Worm (Caenorhabditis elegans) whole organism, early embryonic: Measurements from ENCODE around the gene folt-2.
A peak's percentile ranks its signal among the peaks of the same experiment; 100 is the strongest.

Experiments used
- B0310.2 ChIP-seq: sonication (generic microtip); optimal IDR thresholded peaks from 2 replicates; lab custom pipeline; 2016; ENCODE audit warnings: mild to moderate bottlenecking, missing genetic modification characterization, missing compliant biosample characterization
- F13C5.2 ChIP-seq: sonication (generic microtip); optimal IDR thresholded peaks from 2 replicates; lab custom pipeline; 2017; ENCODE audit warnings: mild to moderate bottlenecking, missing genetic modification characterization, inconsistent platforms, missing compliant biosample characterization
- aly-1 ChIP-seq: sonication (generic microtip); optimal IDR thresholded peaks from 2 replicates; lab custom pipeline; 2016; ENCODE audit warnings: missing genetic modification characterization, missing compliant biosample characterization
- ama-1 ChIP-seq: fragments of 150-350 bp; optimal IDR thresholded peaks from 2 replicates; lab custom pipeline; 2014
- ceh-13 ChIP-seq: fragments of 200-800 bp; sonication (Bioruptor generic); optimal IDR thresholded peaks from 2 replicates; lab custom pipeline; 2018; ENCODE audit warnings: mild to moderate bottlenecking, missing genetic modification characterization, missing compliant biosample characterization
- ceh-36 ChIP-seq: sonication (generic microtip); optimal IDR thresholded peaks from 2 replicates; lab custom pipeline; 2016; ENCODE audit warnings: missing genetic modification characterization, inconsistent platforms, missing compliant biosample characterization
- ets-7 ChIP-seq: sonication (generic microtip); optimal IDR thresholded peaks from 2 replicates; lab custom pipeline; 2016; ENCODE audit warnings: missing genotype, missing genetic modification characterization, missing compliant biosample characterization
- flt-1 ChIP-seq: fragments of 200-800 bp; sonication (Bioruptor generic); IDR thresholded peaks from 2 replicates; pipeline ENCODE4 v1.3.6; 2022; ENCODE audit warnings: missing genetic modification characterization, missing compliant biosample characterization
- hmbx-1 ChIP-seq: sonication (generic microtip); optimal IDR thresholded peaks from 2 replicates; lab custom pipeline; 2016; ENCODE audit warnings: mild to moderate bottlenecking, missing genetic modification characterization, missing compliant biosample characterization
- hmg-4 ChIP-seq: fragments of 200-800 bp; sonication (Bioruptor generic); optimal IDR thresholded peaks from 2 replicates; lab custom pipeline; 2018; ENCODE audit warnings: mild to moderate bottlenecking, missing genetic modification characterization, missing compliant biosample characterization
- hnd-1 ChIP-seq: sonication (generic microtip); optimal IDR thresholded peaks from 2 replicates; lab custom pipeline; 2016; ENCODE audit warnings: missing genetic modification characterization, missing compliant biosample characterization
- pes-1 ChIP-seq: fragments of 200-800 bp; sonication (Bioruptor generic); IDR thresholded peaks from 2 replicates; pipeline ENCODE4 v1.3.6; 2022; ENCODE audit warnings: missing genetic modification reagents, missing genetic modification characterization, missing compliant biosample characterization
- scrt-1 ChIP-seq: fragments of 200-800 bp; sonication (Bioruptor generic); IDR thresholded peaks from 2 replicates; pipeline ENCODE4 v1.3.6; 2022; ENCODE audit warnings: missing genetic modification characterization, missing compliant biosample characterization
- sea-1 ChIP-seq: fragments of 200-800 bp; sonication (Bioruptor generic); conservative IDR thresholded peaks from 2 replicates; pipeline ENCODE4 v1.3.6; 2022; ENCODE audit warnings: missing genetic modification characterization, missing compliant biosample characterization
- tbx-11 ChIP-seq: fragments of 200-800 bp; sonication (Bioruptor generic); IDR thresholded peaks from 2 replicates; pipeline ENCODE4 v1.3.6; 2022; ENCODE audit warnings: missing genetic modification characterization, missing compliant biosample characterization
- tbx-37 ChIP-seq: fragments of 200-800 bp; sonication (Bioruptor generic); conservative IDR thresholded peaks from 2 replicates; pipeline ENCODE4 v1.3.6; 2022; ENCODE audit warnings: missing genetic modification reagents, missing genetic modification characterization, missing compliant biosample characterization
- tra-4 ChIP-seq: sonication (generic microtip); optimal IDR thresholded peaks from 2 replicates; lab custom pipeline; 2017; ENCODE audit warnings: missing genetic modification characterization, missing compliant biosample characterization

The folt-2 gene

DNA sequence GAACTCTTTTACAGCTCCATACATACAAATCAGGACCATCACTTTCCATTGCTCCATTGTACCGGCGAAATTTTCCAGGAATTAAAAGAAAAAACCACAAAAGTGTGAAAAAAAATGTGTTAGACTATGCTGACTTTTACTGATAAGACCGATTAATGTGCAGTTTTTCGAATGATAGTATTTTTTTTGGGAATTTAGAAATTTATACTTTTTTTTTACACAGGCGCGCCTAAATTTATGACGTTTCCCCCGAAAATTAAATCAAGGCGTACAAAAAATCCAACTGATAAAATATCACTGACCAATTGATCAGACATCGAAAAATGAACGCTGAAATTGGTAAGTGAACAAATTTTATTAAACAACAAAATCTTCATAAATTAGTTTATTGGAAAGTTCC is at the start of gene folt-2:
Gene folt-2, minus strand, starts transcription at position 179 of the 400 bp plus-strand sequence.
- TF ChIP-seq F13C5.2 (tag; lab: Kevin White, UChicago) (no peak), ceh-13 (GFP tag; lab: Kevin White, UChicago) (no peak), sea-1 (GFP tag; lab: Robert Waterston, UW) (no peak), tbx-11 (GFP tag; lab: Robert Waterston, UW) (0 out of 2 replicates have a peak, but pooled peaks have one; percentile 16)

DNA sequence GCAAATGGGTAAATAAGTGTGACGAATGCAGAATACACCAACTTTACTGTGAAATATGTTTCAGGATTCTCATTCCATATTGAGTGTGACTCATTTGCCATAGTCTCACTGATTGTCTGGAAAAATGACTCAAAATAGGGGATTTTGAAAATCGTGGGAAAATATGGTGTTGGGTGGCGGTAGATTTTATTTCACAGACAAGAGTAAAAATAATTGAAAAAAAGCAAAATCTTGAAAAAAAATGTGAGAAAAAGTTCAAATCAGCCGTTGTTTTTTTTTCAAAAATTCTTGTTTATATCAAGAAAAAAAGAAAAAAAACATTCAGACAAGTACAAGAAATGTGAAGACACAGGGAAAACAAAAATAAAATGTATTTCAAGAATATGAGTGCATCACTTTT is 47.2 kb upstream of the folt-2 start, which contains the start of gene srh-38:
Gene srh-38, minus strand, starts transcription at position 101 of the 400 bp plus-strand sequence.
- TF ChIP-seq ceh-36 (tag; lab: Kevin White, UChicago), result no peak

DNA sequence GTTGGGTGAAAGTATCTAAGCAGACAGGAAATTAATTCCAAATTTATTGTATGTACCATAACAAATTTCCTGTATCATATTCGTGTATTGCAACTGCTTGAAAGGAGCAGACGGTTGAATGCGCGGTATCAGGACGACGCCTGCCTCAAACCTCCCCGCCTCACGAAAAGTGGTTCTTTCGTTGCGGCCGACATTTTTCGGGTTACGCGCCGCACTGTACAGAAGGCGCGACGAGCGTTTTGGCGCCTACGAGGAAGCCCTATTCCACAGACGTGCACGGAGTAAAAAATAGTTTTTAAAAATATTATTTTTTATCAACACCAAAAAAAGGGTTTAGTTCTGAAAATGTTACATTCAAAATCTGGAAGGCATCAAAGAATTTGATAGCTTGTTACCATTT is 44.7 kb upstream of the folt-2 start:
- no peak for TF ChIP-seq ceh-36 (tag; lab: Kevin White, UChicago)
- no peak for TF ChIP-seq hnd-1 (tag; lab: Kevin White, UChicago)
- TF ChIP-seq ama-1 (lab: Kevin White, UChicago), result no peak
- TF ChIP-seq flt-1 (GFP tag; lab: Robert Waterston, UW), result no peak
- TF ChIP-seq hmbx-1 (tag; lab: Kevin White, UChicago), result no peak
- no peak for TF ChIP-seq tra-4 (tag; lab: Kevin White, UChicago)

DNA sequence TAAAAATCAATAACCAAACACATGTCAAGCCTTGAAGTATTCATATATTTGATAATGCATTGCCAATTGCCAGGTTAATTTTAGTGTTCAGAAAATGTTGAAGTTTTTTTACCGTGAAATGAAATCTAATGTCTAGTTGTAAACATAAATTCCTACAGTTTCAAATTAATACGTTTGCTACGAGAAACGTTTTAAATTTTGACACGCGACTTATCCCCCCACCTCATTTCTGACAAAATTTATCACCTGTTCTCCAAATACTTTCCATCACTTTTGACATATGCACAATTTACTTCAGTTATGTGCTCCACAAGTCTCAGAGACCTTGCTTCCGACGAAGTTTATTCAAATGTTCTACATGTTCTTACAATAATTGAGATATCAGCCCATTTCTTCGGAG is 38.5 kb upstream of the folt-2 start, which contains the start of gene srh-146:
Gene srh-146, plus strand, starts transcription at position 301 of the 400 bp plus-strand sequence.
- TF ChIP-seq tra-4 (tag; lab: Kevin White, UChicago) (no peak), hmg-4 (no peak)

DNA sequence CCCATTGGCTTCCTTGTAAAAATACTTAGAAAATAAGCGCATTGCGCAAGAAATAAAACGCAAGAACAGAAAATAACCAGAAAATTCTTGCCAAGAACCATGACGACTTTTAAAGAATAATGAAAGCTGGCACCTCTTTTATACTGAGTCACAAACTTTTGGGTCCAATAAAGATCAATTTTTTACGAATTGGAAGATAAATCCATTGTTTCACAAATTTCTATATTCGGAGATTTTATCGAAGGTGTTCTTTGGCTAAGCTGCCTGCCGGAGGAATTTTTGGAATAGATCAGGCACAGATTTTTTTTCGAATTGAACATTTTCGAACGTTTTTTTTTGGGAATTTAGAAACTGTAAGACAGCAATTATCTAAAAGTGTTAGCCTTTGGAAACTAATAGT is 37.5 kb upstream of the folt-2 start, which contains the start of gene C31B8.9:
Gene C31B8.9, minus strand, starts transcription at position 101 of the 400 bp plus-strand sequence.
- no peak for TF ChIP-seq hmg-4
- no peak for TF ChIP-seq hmbx-1 (tag; lab: Kevin White, UChicago)
- TF ChIP-seq scrt-1 (GFP tag; lab: Robert Waterston, UW), result no peak
- TF ChIP-seq tbx-11 (GFP tag; lab: Robert Waterston, UW), result no peak
- TF ChIP-seq hnd-1 (tag; lab: Kevin White, UChicago), result no peak
- no peak for TF ChIP-seq ceh-13 (GFP tag; lab: Kevin White, UChicago)
- no peak for TF ChIP-seq tra-4 (tag; lab: Kevin White, UChicago)
- TF ChIP-seq pes-1 (GFP tag; lab: Robert Waterston, UW), result no peak

DNA sequence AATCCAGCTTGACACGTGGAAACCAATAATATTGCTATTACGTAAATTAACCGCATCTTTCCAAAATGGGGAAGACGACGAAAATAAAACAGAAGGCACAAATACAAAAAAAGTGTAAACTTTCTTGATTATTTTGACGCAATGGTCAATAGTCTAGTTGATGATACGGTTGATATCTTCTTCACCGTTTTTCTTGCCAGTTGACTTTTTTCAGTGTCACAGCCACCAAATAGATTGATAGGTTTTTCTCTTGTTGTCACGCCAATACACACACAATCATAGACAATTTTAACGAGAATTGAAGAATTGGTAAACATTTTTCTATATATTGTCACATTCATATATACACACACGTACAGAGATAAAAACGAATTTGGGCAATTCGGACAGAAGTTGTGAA is 34.1 kb upstream of the folt-2 start, which contains the start of gene zmp-3:
Gene zmp-3, minus strand, starts transcription at position 101 of the 400 bp plus-strand sequence.
- no peak for TF ChIP-seq hnd-1 (tag; lab: Kevin White, UChicago)
- TF ChIP-seq scrt-1 (GFP tag; lab: Robert Waterston, UW), result no peak
- no peak for TF ChIP-seq pes-1 (GFP tag; lab: Robert Waterston, UW)
- no peak for TF ChIP-seq sea-1 (GFP tag; lab: Robert Waterston, UW)
- TF ChIP-seq tbx-37 (GFP tag; lab: Robert Waterston, UW), result no peak
- TF ChIP-seq flt-1 (GFP tag; lab: Robert Waterston, UW), result no peak
- no peak for TF ChIP-seq ama-1 (lab: Kevin White, UChicago)
- TF ChIP-seq B0310.2 (tag; lab: Kevin White, UChicago), result no peak

DNA sequence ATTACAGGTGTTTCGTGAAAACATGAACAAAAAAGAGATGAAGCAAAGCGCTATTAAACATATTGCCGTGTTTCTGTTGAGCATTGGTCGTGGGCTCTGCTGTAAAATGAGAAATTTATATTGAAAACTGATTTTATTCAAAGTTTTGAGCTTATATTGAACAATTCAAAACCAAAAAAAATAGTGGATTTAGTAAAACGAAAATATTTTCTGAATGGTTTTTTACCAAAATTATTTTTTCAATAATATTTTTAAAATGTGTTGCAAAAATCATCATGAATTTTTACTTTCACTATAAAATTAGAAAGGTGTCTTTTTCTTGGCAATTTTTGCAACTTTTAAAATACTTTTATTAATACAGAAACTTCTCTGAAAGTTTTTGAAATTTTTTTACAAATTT is 27.8 kb upstream of the folt-2 start, which contains the start of gene C31B8.7:
Gene C31B8.7, minus strand, starts transcription at position 101 of the 400 bp plus-strand sequence.
- TF ChIP-seq ceh-36 (tag; lab: Kevin White, UChicago), result no peak
- no peak for TF ChIP-seq pes-1 (GFP tag; lab: Robert Waterston, UW)
- TF ChIP-seq aly-1, result no peak
- no peak for TF ChIP-seq ets-7
- no peak for TF ChIP-seq B0310.2 (tag; lab: Kevin White, UChicago)
- no peak for TF ChIP-seq flt-1 (GFP tag; lab: Robert Waterston, UW)
- no peak for TF ChIP-seq tra-4 (tag; lab: Kevin White, UChicago)
- no peak for TF ChIP-seq hmg-4
- TF ChIP-seq hmbx-1 (tag; lab: Kevin White, UChicago), result no peak
- TF ChIP-seq F13C5.2 (tag; lab: Kevin White, UChicago), result no peak
- no peak for TF ChIP-seq tbx-11 (GFP tag; lab: Robert Waterston, UW)
- TF ChIP-seq ama-1 (lab: Kevin White, UChicago), result no peak
- TF ChIP-seq tbx-37 (GFP tag; lab: Robert Waterston, UW), result no peak

DNA sequence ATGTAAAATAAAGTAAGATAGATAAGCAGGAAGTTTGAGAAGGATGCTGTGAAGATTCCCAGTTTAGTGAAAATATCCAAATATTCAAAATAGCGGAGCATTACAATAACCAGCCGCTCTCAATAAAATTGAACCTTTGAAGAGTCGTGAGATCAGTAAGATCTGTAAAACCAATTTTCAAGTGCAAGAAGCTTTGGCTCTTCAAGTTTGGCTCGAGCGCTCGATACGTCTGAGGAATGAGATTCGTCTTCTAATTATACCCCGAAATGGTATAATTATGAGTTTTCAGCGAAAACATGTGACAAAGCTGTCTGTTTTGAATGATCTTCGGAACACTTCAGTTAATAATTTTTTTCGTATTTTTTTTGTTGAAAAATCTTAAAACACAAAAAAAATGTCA is 24.5 kb upstream of the folt-2 start, which contains the start of gene str-46:
Gene str-46, minus strand, starts transcription at position 101 of the 400 bp plus-strand sequence.
- no peak for TF ChIP-seq tbx-11 (GFP tag; lab: Robert Waterston, UW)
- TF ChIP-seq sea-1 (GFP tag; lab: Robert Waterston, UW), result no peak
- no peak for TF ChIP-seq F13C5.2 (tag; lab: Kevin White, UChicago)
- no peak for TF ChIP-seq B0310.2 (tag; lab: Kevin White, UChicago)
- no peak for TF ChIP-seq hmg-4
- no peak for TF ChIP-seq ama-1 (lab: Kevin White, UChicago)
- TF ChIP-seq ceh-36 (tag; lab: Kevin White, UChicago), result no peak
- no peak for TF ChIP-seq tbx-37 (GFP tag; lab: Robert Waterston, UW)

DNA sequence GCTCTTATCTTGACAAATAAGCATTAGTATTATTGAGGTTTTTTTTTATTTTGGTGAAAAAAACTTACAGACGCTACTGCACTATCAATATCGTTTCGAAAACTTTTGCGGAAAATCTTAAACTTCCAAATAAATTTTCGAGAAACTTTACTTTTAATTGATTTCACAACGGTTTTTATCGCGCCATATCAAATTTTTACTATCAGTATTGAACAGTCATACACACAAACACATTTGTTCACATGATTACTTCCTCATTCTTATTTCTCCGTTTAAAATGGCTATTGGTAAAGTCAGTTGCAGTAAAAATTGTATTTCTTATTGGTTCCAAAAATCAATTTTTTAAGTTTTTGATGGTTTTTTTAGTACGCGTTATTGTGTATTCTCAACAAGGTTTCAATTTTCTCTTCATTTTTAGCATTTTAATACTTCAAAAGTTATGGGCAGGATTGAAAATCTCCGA is 20.8 kb upstream of the folt-2 start, which contains the start of gene pals-32:
Gene pals-32, plus strand, starts transcription at position 413 of the 463 bp plus-strand sequence.
- TF ChIP-seq ceh-36 (tag; lab: Kevin White, UChicago), result no peak
- TF ChIP-seq ceh-13 (GFP tag; lab: Kevin White, UChicago), result no peak
- TF ChIP-seq hnd-1 (tag; lab: Kevin White, UChicago), result no peak
- TF ChIP-seq aly-1, result no peak
- TF ChIP-seq hmbx-1 (tag; lab: Kevin White, UChicago), result no peak
